Fruit fly (Drosophila melanogaster) whole organism, adult: ENCODE results near the gene CG13060.

Experiments used
- CG12768 ChIP-seq: fragments of 200-800 bp; sonication (Bioruptor generic); optimal IDR thresholded peaks from 2 replicates; lab custom pipeline; 2017; ENCODE audit warnings: missing biosample characterization, missing genetic modification characterization, mild to moderate bottlenecking, moderate library complexity, missing genetic modification reagents
- CG14711 ChIP-seq: fragments of 200-800 bp; sonication (Bioruptor generic); optimal IDR thresholded peaks from 2 replicates; lab custom pipeline; 2018; ENCODE audit warnings: missing biosample characterization, mild to moderate bottlenecking, missing genetic modification characterization, moderate library complexity
- CG33017 ChIP-seq: fragments of 200-800 bp; sonication (Bioruptor generic); optimal IDR thresholded peaks from 2 replicates; lab custom pipeline; 2018; ENCODE audit warnings: missing biosample characterization, mild to moderate bottlenecking, missing genetic modification characterization, moderate library complexity
- CG7101 ChIP-seq: fragments of 200-800 bp; sonication (Bioruptor generic); optimal IDR thresholded peaks from 2 replicates; lab custom pipeline; 2018; ENCODE audit warnings: missing biosample characterization, mild to moderate bottlenecking, missing genetic modification characterization, moderate library complexity
- Clk ChIP-seq: fragments of 200-800 bp; sonication (Bioruptor generic); optimal IDR thresholded peaks from 2 replicates; lab custom pipeline; 2017; ENCODE audit warnings: missing biosample characterization, missing genetic modification characterization
- Hr96 ChIP-seq: fragments of 200-800 bp; sonication (Bioruptor generic); optimal IDR thresholded peaks from 2 replicates; lab custom pipeline; 2016; ENCODE audit warnings: missing biosample characterization, missing genetic modification characterization
- bab1 ChIP-seq: fragments of 200-800 bp; sonication (Bioruptor generic); optimal IDR thresholded peaks from 3 replicates; lab custom pipeline; 2019; ENCODE audit warnings: missing biosample characterization, mild to moderate bottlenecking, missing genetic modification characterization, moderate library complexity
- pad ChIP-seq: fragments of 200-800 bp; sonication (Bioruptor generic); optimal IDR thresholded peaks from 3 replicates; lab custom pipeline; 2017; ENCODE audit warnings: missing biosample characterization, missing genetic modification characterization, mild to moderate bottlenecking, moderate library complexity, missing genetic modification reagents
- tj ChIP-seq: fragments of 200-800 bp; sonication (Bioruptor generic); optimal IDR thresholded peaks from 3 replicates; lab custom pipeline; 2017; ENCODE audit warnings: missing biosample characterization, mild to moderate bottlenecking, missing genetic modification characterization, moderate library complexity
- toe ChIP-seq: fragments of 200-800 bp; sonication (Bioruptor generic); optimal IDR thresholded peaks from 2 replicates; lab custom pipeline; 2016; ENCODE audit warnings: missing biosample characterization, missing genetic modification characterization

The CG13060 gene

dm6 chr3L:16367240-16367639 is 47.6 kb downstream of the CG13060 start, which contains the start of gene Cpr72Ec:
Cpr72Ec (minus strand) TSS chr3L:16367340.
- TF ChIP-seq CG12768, result no peak
- TF ChIP-seq CG14711, result no peak
- TF ChIP-seq CG7101 (tag; lab: Kevin White, UChicago), result no peak

DNA sequence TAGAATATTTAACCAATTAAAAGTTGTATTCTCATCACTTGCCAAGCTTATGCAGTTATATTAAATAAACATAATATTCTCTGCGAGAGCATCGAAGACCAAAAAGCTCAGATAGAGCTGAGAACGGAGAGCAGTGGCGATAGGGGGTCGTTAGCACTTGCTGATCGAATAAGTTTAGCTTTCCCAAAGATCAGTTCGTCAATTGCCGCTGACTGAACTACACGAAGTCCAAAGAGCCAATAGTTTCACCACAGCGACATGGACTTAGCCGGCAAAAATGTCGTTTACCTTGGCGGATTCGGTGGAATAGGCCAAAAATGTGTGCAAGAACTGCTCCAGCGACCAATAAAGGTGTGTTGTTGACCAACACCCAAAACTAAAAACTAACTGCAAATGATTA is 48.5 kb downstream of the CG13060 start, which contains the start of gene CG4842:
CG4842 (plus strand) TSS at position 191 of the 400 bp plus-strand sequence.
- TF ChIP-seq Hr96, result no peak
- no peak for TF ChIP-seq pad
- TF ChIP-seq CG33017 (tag; lab: Kevin White, UChicago), result no peak
- no peak for TF ChIP-seq toe (GFP tag; lab: Kevin White, UChicago)
- TF ChIP-seq tj, result no peak

dm6 chr3L:16369526-16369925 is 49.9 kb downstream of the CG13060 start, which contains the start of gene CG18814:
CG18814 (plus strand) TSS chr3L:16369826.
- TF ChIP-seq Clk, result no peak
- TF ChIP-seq toe (GFP tag; lab: Kevin White, UChicago), result no peak
- no peak for TF ChIP-seq bab1 (GFP tag; lab: Kevin White, UChicago)
